Fruit fly (Drosophila melanogaster) S2 (cell line): ENCODE measurements around the gene FucTB.

Source experiments
- CG8478 ChIP-seq: fragments of >200 bp; optimal IDR thresholded peaks from 2 replicates; lab custom pipeline; 2018
- CTCF ChIP-seq, 2 experiments: fragments of >200 bp; optimal IDR thresholded peaks; 2 replicates each; lab custom pipeline; 2018

DNA sequence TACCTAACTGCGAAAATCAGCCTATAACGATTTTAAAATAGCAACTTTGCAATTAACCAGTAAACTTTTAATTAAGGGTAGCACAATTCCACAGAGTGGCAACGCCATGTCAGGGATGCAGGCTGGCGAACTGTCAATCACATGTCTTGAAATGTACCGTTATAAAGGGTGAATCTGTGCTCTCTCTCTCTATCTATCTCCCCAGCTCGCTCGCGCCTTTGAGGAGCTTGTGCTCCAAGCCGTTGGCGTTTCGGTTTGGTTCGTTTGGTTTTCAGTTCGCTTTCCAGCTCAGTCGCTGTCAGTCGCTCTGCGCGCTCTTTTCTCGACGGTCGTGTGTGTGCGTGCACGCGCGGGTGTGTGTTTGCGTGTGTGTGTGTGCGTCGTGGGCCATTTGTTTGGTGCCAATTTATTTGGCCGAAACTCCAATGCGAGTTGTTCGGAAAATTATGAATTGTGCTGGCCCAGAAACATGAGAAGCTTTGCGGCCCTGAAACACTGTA lies 6.4 kb upstream of the FucTB start, which contains the start of gene numb:
- no peak for TF ChIP-seq CG8478 (lab: Kevin White, UChicago)
- no peak for TF ChIP-seq CTCF (optimal IDR thresholded peaks at IDR 0.05; lab: Kevin White, UChicago)
